Worm (Caenorhabditis elegans): Measurements from ENCODE around the gene dnj-24.

DNA sequence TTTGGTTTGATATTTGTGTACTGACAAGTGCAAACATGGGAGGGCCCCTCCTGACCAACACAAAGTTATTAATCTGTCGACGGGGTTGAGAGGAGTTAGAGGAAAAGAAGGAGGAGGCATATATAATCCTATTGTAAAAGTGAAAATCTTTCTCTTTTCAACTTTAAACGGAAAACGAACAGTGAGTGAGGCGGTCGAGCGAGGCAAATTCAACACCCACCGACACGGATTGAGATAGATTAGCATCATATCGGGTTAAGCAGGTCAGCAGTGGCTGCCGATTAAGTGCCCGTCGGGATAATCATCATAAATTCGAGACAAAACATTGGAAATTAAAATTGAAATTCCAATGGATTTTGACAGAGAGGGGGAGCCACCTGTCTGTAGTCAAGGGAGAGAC is 12.4 kb upstream of the dnj-24 start:
- TF ChIP-seq Y22D7AL.16 (tag; optimal IDR thresholded peaks at IDR 0.05) (no peak), eyg-1 (tag; optimal IDR thresholded peaks at IDR 0.05) (no peak), ets-4 (tag; optimal IDR thresholded peaks at IDR 0.05) (no peak)
